Worm (Caenorhabditis elegans): ENCODE data around the gene F10G2.4.

ce11 chrV:7332253-7332652 is 5.2 kb downstream of the F10G2.4 start, which contains the start of gene F10G2.1:
- no peak for TF ChIP-seq ama-1 (optimal IDR thresholded peaks at IDR 0.05)
- no peak for TF ChIP-seq aly-1 (tag; optimal IDR thresholded peaks at IDR 0.05)
- no peak for TF ChIP-seq pes-1 (GFP tag; IDR thresholded peaks at IDR 0.05)
- no peak for TF ChIP-seq tbx-37 (GFP tag; conservative IDR thresholded peaks at IDR 0.05)

Measured in whole organism, early embryonic.